Worm (Caenorhabditis elegans) whole organism, young adult: ENCODE data around the gene ced-4.

ENCODE experiments used
- B0261.1 ChIP-seq: sonication (generic microtip); optimal IDR thresholded peaks from 2 replicates; lab custom pipeline; 2016; ENCODE audit warnings: mild to moderate bottlenecking, missing genetic modification characterization, moderate library complexity, missing compliant biosample characterization
- Y53F4B.3 ChIP-seq: fragments of 200-800 bp; sonication (Bioruptor generic); IDR thresholded peaks from 2 replicates; pipeline ENCODE4 v1.3.6; 2022; ENCODE audit warnings: missing genetic modification reagents, missing genetic modification characterization, missing compliant biosample characterization
- attf-3 ChIP-seq: fragments of 200-800 bp; sonication (Bioruptor generic); conservative IDR thresholded peaks from 2 replicates; pipeline ENCODE4 v1.3.6; 2022; ENCODE audit warnings: missing genetic modification reagents, missing genetic modification characterization, missing compliant biosample characterization
- dpl-1 ChIP-seq: fragments of 150-350 bp; optimal IDR thresholded peaks from 2 replicates; lab custom pipeline; 2014; ENCODE audit warnings: missing biosample characterization, missing genetic modification reagents, missing genetic modification characterization
- ekl-4 ChIP-seq: fragments of 200-800 bp; sonication (Bioruptor generic); IDR thresholded peaks from 2 replicates; pipeline ENCODE4 v1.3.6; 2022; ENCODE audit warnings: missing genetic modification reagents, missing genetic modification characterization, missing compliant biosample characterization
- hmg-20 ChIP-seq: fragments of 200-800 bp; sonication (Bioruptor generic); IDR thresholded peaks from 2 replicates; pipeline ENCODE4 v1.3.6; 2022; ENCODE audit warnings: missing genetic modification reagents, missing genetic modification characterization, missing compliant biosample characterization
- nhr-179 ChIP-seq: sonication (generic microtip); optimal IDR thresholded peaks from 2 replicates; lab custom pipeline; 2016; ENCODE audit warnings: mild to moderate bottlenecking, missing genetic modification characterization, missing compliant biosample characterization
- pha-4 ChIP-seq: fragments of 150-350 bp; sonication (generic microtip); optimal IDR thresholded peaks from 2 replicates; lab custom pipeline; 2014; ENCODE audit warnings: missing biosample characterization, missing genetic modification reagents, missing genetic modification characterization
- unc-62 ChIP-seq: fragments of 150-350 bp; optimal IDR thresholded peaks from 2 replicates; lab custom pipeline; 2014; ENCODE audit warnings: missing biosample characterization, missing genetic modification reagents, missing genetic modification characterization
- ztf-26 ChIP-seq: sonication (generic microtip); optimal IDR thresholded peaks from 2 replicates; lab custom pipeline; 2017; ENCODE audit warnings: missing genetic modification characterization, missing compliant biosample characterization

- no peak for TF ChIP-seq nhr-179 (tag; lab: Kevin White, UChicago)
- TF ChIP-seq pha-4 (tag; lab: Kevin White, UChicago), result no peak
- TF ChIP-seq Y53F4B.3 (GFP tag; lab: Robert Waterston, UW), result no peak
- TF ChIP-seq hmg-20 (GFP tag; lab: Robert Waterston, UW), result no peak
- no peak for TF ChIP-seq dpl-1 (GFP tag; lab: Kevin White, UChicago)
- TF ChIP-seq ekl-4, result no peak
- TF ChIP-seq attf-3 (GFP tag; lab: Robert Waterston, UW), result no peak
- TF ChIP-seq B0261.1, result no peak
- no peak for TF ChIP-seq unc-62 (GFP tag; lab: Kevin White, UChicago)
- no peak for TF ChIP-seq ztf-26
These were observed 21.3 kb downstream of the ced-4 start for ce11 chrIII:4873395-4873794.
